Worm (Caenorhabditis elegans): ENCODE results near the gene R04A9.6.

The R04A9.6 gene

DNA sequence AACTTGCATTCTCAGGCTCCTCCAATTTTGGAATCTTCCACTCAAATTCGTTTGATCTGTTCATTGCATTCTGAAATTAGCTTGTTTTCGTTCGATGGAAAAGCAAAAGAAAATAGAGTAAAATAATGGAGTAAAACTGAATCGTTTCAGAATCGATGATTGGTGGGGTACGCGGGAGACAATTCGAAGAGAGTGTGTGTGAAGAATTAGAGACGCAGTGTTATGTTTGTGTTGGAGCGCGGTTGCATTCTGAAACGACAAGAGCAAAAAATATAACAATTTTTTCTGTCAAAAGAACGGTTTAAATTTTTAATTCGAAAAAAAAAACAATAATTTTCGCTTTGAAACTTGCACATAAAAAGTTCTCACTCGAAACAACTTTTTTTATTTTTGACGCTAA, 8.6 kb upstream of the R04A9.6 start, which contains the start of gene ceh-93:
Gene ceh-93 (minus strand): TSS at position 70 of the 400 bp plus-strand sequence.
- no peak for TF ChIP-seq gmeb-2 (tag; optimal IDR thresholded peaks at IDR 0.05)
- no peak for TF ChIP-seq zip-5 (tag; optimal IDR thresholded peaks at IDR 0.05)
- TF ChIP-seq fax-1 (tag; optimal IDR thresholded peaks at IDR 0.05): no peak
- TF ChIP-seq nfya-1 (tag; optimal IDR thresholded peaks at IDR 0.05): peak; percentile 90
- TF ChIP-seq ttx-3 (tag; optimal IDR thresholded peaks at IDR 0.05): no peak

DNA sequence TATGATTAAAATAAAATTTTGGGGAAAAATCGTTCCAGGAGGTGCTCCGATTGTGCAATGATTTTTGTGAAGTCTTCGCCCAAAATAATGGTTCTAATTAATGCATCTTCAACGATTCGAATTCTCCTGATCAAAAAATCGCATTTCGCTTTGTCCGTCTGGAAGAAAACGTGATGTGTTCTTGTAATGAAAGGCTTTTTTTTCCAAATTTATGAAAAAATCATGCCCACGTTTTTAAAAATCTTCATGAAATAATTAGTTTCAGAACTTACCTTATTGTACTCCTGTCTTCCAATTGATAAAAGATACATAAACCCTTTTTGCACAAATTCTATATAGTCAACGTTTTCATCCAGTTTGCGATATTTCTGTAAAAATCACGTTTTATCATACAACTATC, 7.8 kb upstream of the R04A9.6 start:
- TF ChIP-seq zip-5 (tag; optimal IDR thresholded peaks at IDR 0.05) (no peak), ceh-2 (tag; optimal IDR thresholded peaks at IDR 0.05) (no peak), unc-55 (GFP tag; optimal IDR thresholded peaks at IDR 0.05) (no peak), sox-2 (GFP tag; IDR thresholded peaks at IDR 0.05) (no peak)

DNA sequence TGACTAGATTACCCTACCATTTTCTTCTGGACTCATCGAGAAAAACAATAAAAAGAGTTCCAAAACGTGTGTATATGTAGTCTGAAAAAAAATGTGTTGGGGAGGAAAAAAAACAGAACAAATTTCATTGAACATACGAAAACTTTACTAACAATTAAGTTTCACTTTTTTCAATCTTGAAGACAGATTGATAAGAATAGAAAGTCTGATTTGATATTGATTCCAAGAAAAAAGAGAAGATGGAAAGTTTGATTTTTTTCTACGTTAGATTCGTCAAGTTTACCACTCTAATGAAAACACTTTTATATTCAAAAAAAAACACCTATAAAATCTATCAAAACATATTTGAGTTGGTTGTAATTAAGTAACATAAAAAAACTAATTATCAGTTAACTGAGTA, 6.9 kb upstream of the R04A9.6 start, which contains the start of gene R04A9.9:
Gene R04A9.9 (minus strand): TSS at position 101 of the 400 bp plus-strand sequence.
- TF ChIP-seq sdc-2 (tag; optimal IDR thresholded peaks at IDR 0.05): no peak
- TF ChIP-seq che-1 (tag; optimal IDR thresholded peaks at IDR 0.05): no peak
- TF ChIP-seq odd-2 (tag; optimal IDR thresholded peaks at IDR 0.05): no peak
- TF ChIP-seq ceh-45 (GFP tag; IDR thresholded peaks at IDR 0.05): no peak
- no peak for TF ChIP-seq ceh-30 (tag; optimal IDR thresholded peaks at IDR 0.05)
- TF ChIP-seq ama-1 (optimal IDR thresholded peaks at IDR 0.05): no peak
- no peak for TF ChIP-seq gmeb-2 (tag; optimal IDR thresholded peaks at IDR 0.05)
- TF ChIP-seq F13H6.1 (tag; optimal IDR thresholded peaks at IDR 0.05): no peak
- no peak for TF ChIP-seq mec-3 (tag; optimal IDR thresholded peaks at IDR 0.05; ENCODE audit: borderline replicate concordance)
- TF ChIP-seq pag-3 (tag; optimal IDR thresholded peaks at IDR 0.05; ENCODE audit: borderline replicate concordance): no peak

DNA sequence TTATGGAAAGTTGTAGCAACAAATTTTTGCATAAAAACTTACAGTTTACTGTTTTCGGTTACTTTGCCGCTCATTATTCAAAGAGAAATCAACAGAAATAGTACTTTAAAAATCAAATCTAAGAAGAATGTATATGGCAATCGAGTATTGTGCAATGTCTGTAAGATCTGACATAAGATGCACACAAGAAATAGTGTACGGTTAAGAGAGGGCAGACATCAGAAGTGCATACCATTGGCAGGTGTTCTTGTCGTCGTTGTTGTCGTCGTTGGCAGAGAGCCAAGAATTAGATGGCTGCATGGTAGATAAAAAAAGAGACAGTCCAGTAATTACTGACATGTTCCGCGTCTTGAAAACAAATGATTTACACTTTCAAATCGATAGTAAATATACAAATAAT, 2.6 kb upstream of the R04A9.6 start, which contains the start of gene R04A9.7:
Gene R04A9.7 (minus strand): TSS at position 184 of the 400 bp plus-strand sequence.
- TF ChIP-seq ahr-1 (tag; optimal IDR thresholded peaks at IDR 0.05): no peak
- no peak for TF ChIP-seq ceh-9 (tag; optimal IDR thresholded peaks at IDR 0.05)
- TF ChIP-seq che-1 (tag; optimal IDR thresholded peaks at IDR 0.05): no peak
- no peak for TF ChIP-seq ceh-14 (tag; optimal IDR thresholded peaks at IDR 0.05)
- TF ChIP-seq pag-3 (tag; optimal IDR thresholded peaks at IDR 0.05; ENCODE audit: borderline replicate concordance): no peak
- TF ChIP-seq hlh-6 (tag; optimal IDR thresholded peaks at IDR 0.05): no peak
- no peak for TF ChIP-seq sox-2 (GFP tag; IDR thresholded peaks at IDR 0.05)
- no peak for TF ChIP-seq mec-3 (tag; optimal IDR thresholded peaks at IDR 0.05; ENCODE audit: borderline replicate concordance)
- no peak for TF ChIP-seq hlh-13 (GFP tag; optimal IDR thresholded peaks at IDR 0.05)
- no peak for TF ChIP-seq ceh-45 (GFP tag; IDR thresholded peaks at IDR 0.05)
- no peak for TF ChIP-seq ceh-34 (tag; optimal IDR thresholded peaks at IDR 0.05)
- TF ChIP-seq pha-2 (tag; optimal IDR thresholded peaks at IDR 0.05): no peak
- TF ChIP-seq pha-4 (tag; optimal IDR thresholded peaks at IDR 0.05): no peak
- TF ChIP-seq C38D4.7 (GFP tag; optimal IDR thresholded peaks at IDR 0.05): no peak
- no peak for TF ChIP-seq tbx-7 (tag; optimal IDR thresholded peaks at IDR 0.05)

DNA sequence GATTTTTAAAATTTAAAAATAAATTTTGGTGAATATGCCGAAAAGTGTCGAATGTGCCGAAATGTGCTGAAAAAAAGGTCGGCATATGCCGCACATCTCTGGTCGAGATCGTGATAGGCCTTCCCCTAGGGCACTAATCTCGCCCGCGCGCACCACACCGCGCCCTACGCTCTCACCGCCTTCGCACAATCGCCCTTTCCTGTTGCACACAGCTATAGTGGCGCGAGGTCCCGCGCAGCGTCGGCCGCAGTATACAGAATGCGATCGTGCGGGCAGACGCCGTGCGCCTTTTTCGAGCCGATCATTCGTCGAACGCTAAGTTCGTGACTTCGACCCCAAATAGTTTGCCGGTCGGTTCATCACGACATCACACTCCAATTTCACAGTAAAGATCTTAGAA, 2.2 kb downstream of the R04A9.6 start:
- no peak for TF ChIP-seq dmd-4 (tag; optimal IDR thresholded peaks at IDR 0.05; ENCODE audit: borderline replicate concordance)
- no peak for TF ChIP-seq K02D7.2 (tag; optimal IDR thresholded peaks at IDR 0.05)
- no peak for TF ChIP-seq elt-4 (tag; optimal IDR thresholded peaks at IDR 0.05)
- TF ChIP-seq odd-2 (tag; optimal IDR thresholded peaks at IDR 0.05): no peak
- no peak for TF ChIP-seq nhr-11 (tag; optimal IDR thresholded peaks at IDR 0.05)
- no peak for TF ChIP-seq ttx-3 (tag; optimal IDR thresholded peaks at IDR 0.05)
- no peak for TF ChIP-seq dve-1 (tag; optimal IDR thresholded peaks at IDR 0.05)
- no peak for TF ChIP-seq ref-2 (tag; optimal IDR thresholded peaks at IDR 0.05)
- no peak for TF ChIP-seq ceh-30 (tag; optimal IDR thresholded peaks at IDR 0.05)
- TF ChIP-seq ceh-18 (tag; optimal IDR thresholded peaks at IDR 0.05): no peak
- no peak for TF ChIP-seq sdc-2 (tag; optimal IDR thresholded peaks at IDR 0.05)
- TF ChIP-seq eyg-1 (tag; optimal IDR thresholded peaks at IDR 0.05): no peak
- no peak for TF ChIP-seq zip-5 (tag; optimal IDR thresholded peaks at IDR 0.05)
- no peak for TF ChIP-seq ceh-19 (GFP tag; optimal IDR thresholded peaks at IDR 0.05)
